Fruit fly (Drosophila melanogaster) whole organism, embryonic: ENCODE data around the gene Rpt5.

Experiments
- Atf-2 ChIP-seq: fragments of 200-800 bp; sonication (Bioruptor generic); optimal IDR thresholded peaks from 2 replicates; lab custom pipeline; 2016; ENCODE audit warnings: missing biosample characterization, missing genetic modification characterization
- Atf6 ChIP-seq: fragments of 200-800 bp; sonication (Bioruptor generic); IDR thresholded peaks from 2 replicates; pipeline ENCODE4 v1.3.6; 2022; ENCODE audit warnings: missing biosample characterization, missing genetic modification characterization
- B-H1 ChIP-seq: fragments of 200-800 bp; sonication (Bioruptor generic); IDR thresholded peaks from 3 replicates; pipeline ENCODE4 v1.3.6; 2022; ENCODE audit warnings: missing biosample characterization, missing genetic modification characterization
- Bgb ChIP-seq: fragments of 200-800 bp; sonication (Bioruptor generic); IDR thresholded peaks from 2 replicates; pipeline ENCODE4 v1.3.6; 2022; ENCODE audit warnings: missing biosample characterization, missing genetic modification characterization; ENCODE audit not compliant: partially characterized antibody
- BtbVII ChIP-seq: fragments of 200-800 bp; sonication (Bioruptor generic); optimal IDR thresholded peaks from 3 replicates; lab custom pipeline; 2017; ENCODE audit warnings: missing biosample characterization, mild to moderate bottlenecking, missing genetic modification characterization
- CG10543 ChIP-seq: fragments of 200-800 bp; sonication (Bioruptor generic); optimal IDR thresholded peaks from 3 replicates; lab custom pipeline; 2017; ENCODE audit warnings: missing biosample characterization, mild to moderate bottlenecking, missing genetic modification characterization, moderate library complexity
- CG10565 ChIP-seq: fragments of 200-800 bp; sonication (Bioruptor generic); optimal IDR thresholded peaks from 3 replicates; lab custom pipeline; 2016; ENCODE audit warnings: missing biosample characterization, mild to moderate bottlenecking, missing genetic modification characterization
- CG12071 ChIP-seq: fragments of 200-800 bp; sonication (Bioruptor generic); optimal IDR thresholded peaks from 3 replicates; lab custom pipeline; 2018; ENCODE audit warnings: missing biosample characterization, mild to moderate bottlenecking, missing genetic modification characterization
- CG15479 ChIP-seq: fragments of 200-800 bp; sonication (Bioruptor generic); optimal IDR thresholded peaks from 3 replicates; lab custom pipeline; 2019; ENCODE audit warnings: missing biosample characterization, mild to moderate bottlenecking, missing genetic modification characterization, moderate library complexity
- CG16863 ChIP-seq: fragments of 200-800 bp; sonication (Bioruptor generic); optimal IDR thresholded peaks from 3 replicates; lab custom pipeline; 2016; ENCODE audit warnings: missing biosample characterization, missing genetic modification characterization
- CG18262 ChIP-seq: fragments of 200-800 bp; optimal IDR thresholded peaks from 3 replicates; lab custom pipeline; 2019; ENCODE audit warnings: missing biosample characterization, mild to moderate bottlenecking, missing genetic modification characterization, moderate library complexity
- CG18764 ChIP-seq: fragments of 200-800 bp; sonication (Bioruptor generic); optimal IDR thresholded peaks from 3 replicates; lab custom pipeline; 2016; ENCODE audit warnings: missing biosample characterization, missing genetic modification characterization
- CG33213 ChIP-seq: fragments of 200-800 bp; sonication (Bioruptor generic); optimal IDR thresholded peaks from 3 replicates; lab custom pipeline; 2016; ENCODE audit warnings: missing biosample characterization, missing genetic modification characterization
- CG34376 ChIP-seq: fragments of 200-800 bp; sonication (Bioruptor generic); optimal IDR thresholded peaks from 2 replicates; lab custom pipeline; 2018; ENCODE audit warnings: missing biosample characterization, mild to moderate bottlenecking, missing genetic modification characterization
- CG34422 ChIP-seq: fragments of 200-800 bp; sonication (Bioruptor generic); IDR thresholded peaks from 3 replicates; pipeline ENCODE4 v1.3.6; 2022; ENCODE audit warnings: missing biosample characterization, missing genetic modification characterization
- CG4282 ChIP-seq: fragments of 200-800 bp; sonication (Bioruptor generic); optimal IDR thresholded peaks from 2 replicates; lab custom pipeline; 2016; ENCODE audit warnings: missing biosample characterization, missing genetic modification characterization
- CG4360 ChIP-seq: fragments of 200-800 bp; sonication (Bioruptor generic); IDR thresholded peaks from 2 replicates; pipeline ENCODE4 v1.3.6; 2022; ENCODE audit warnings: missing biosample characterization, missing genetic modification characterization
- CG6813 ChIP-seq: fragments of 200-800 bp; sonication (Bioruptor generic); optimal IDR thresholded peaks from 2 replicates; lab custom pipeline; 2017; ENCODE audit warnings: missing biosample characterization, missing genetic modification characterization, mild to moderate bottlenecking, moderate library complexity, missing genetic modification reagents
- CG8089 ChIP-seq: fragments of 200-800 bp; sonication (Bioruptor generic); optimal IDR thresholded peaks from 3 replicates; lab custom pipeline; 2016; ENCODE audit warnings: missing biosample characterization, missing genetic modification characterization
- CG8388 ChIP-seq: fragments of 200-800 bp; sonication (Bioruptor generic); optimal IDR thresholded peaks from 2 replicates; lab custom pipeline; 2019; ENCODE audit warnings: missing biosample characterization, mild to moderate bottlenecking, missing genetic modification characterization, moderate library complexity
- CrebB ChIP-seq: fragments of 200-800 bp; sonication (Bioruptor generic); optimal IDR thresholded peaks from 3 replicates; lab custom pipeline; 2018; ENCODE audit warnings: missing biosample characterization, mild to moderate bottlenecking, missing genetic modification characterization
- Dad ChIP-seq: fragments of 200-800 bp; sonication (Bioruptor generic); optimal IDR thresholded peaks from 3 replicates; lab custom pipeline; 2016; ENCODE audit warnings: missing biosample characterization, missing genetic modification characterization
- Deaf1 ChIP-seq: fragments of 200-800 bp; optimal IDR thresholded peaks from 3 replicates; lab custom pipeline; 2019; ENCODE audit warnings: missing biosample characterization, mild to moderate bottlenecking, missing genetic modification characterization, moderate library complexity
- Ets65A ChIP-seq: fragments of 200-800 bp; sonication (Bioruptor generic); peaks from one replicate; lab custom pipeline; 2016; ENCODE audit warnings: missing biosample characterization, missing genetic modification characterization
- GATAe ChIP-seq: fragments of 200-800 bp; sonication (Bioruptor generic); conservative IDR thresholded peaks from 2 replicates; pipeline ENCODE4 v1.3.6; 2022; ENCODE audit warnings: missing biosample characterization, missing genetic modification characterization
- HmgD ChIP-seq: fragments of 200-800 bp; sonication (Bioruptor generic); optimal IDR thresholded peaks from 3 replicates; lab custom pipeline; 2016; ENCODE audit warnings: missing biosample characterization, missing genetic modification characterization
- Hmr ChIP-seq: fragments of 200-800 bp; sonication (Bioruptor generic); optimal IDR thresholded peaks from 3 replicates; lab custom pipeline; 2017; ENCODE audit warnings: mild to moderate bottlenecking, missing biosample characterization, missing genetic modification reagents, missing genetic modification characterization
- Med ChIP-seq: fragments of 200-800 bp; sonication (Bioruptor generic); peaks from one replicate; lab custom pipeline; 2016; ENCODE audit warnings: missing biosample characterization, missing genetic modification characterization, mild to moderate bottlenecking, inconsistent platforms, moderate library complexity
- Ssrp ChIP-seq: fragments of 200-800 bp; sonication (Bioruptor generic); optimal IDR thresholded peaks from 2 replicates; lab custom pipeline; 2018; ENCODE audit warnings: missing biosample characterization, mild to moderate bottlenecking, missing genetic modification characterization, moderate library complexity
- Vsx1 ChIP-seq: fragments of 200-800 bp; sonication (Bioruptor generic); optimal IDR thresholded peaks from 2 replicates; lab custom pipeline; 2017; ENCODE audit warnings: missing biosample characterization, mild to moderate bottlenecking, missing genetic modification characterization, missing genetic modification reagents
- ac ChIP-seq: fragments of 200-800 bp; sonication (Bioruptor generic); optimal IDR thresholded peaks from 3 replicates; lab custom pipeline; 2017; ENCODE audit warnings: missing biosample characterization, mild to moderate bottlenecking, missing genetic modification characterization
- al ChIP-seq: fragments of 200-800 bp; sonication (Bioruptor generic); IDR thresholded peaks from 2 replicates; pipeline ENCODE4 v1.3.6; 2022; ENCODE audit warnings: missing biosample characterization, missing genetic modification characterization
- amos ChIP-seq: fragments of 200-800 bp; sonication (Bioruptor generic); IDR thresholded peaks from 2 replicates; pipeline ENCODE4 v1.3.6; 2022; ENCODE audit warnings: missing biosample characterization, missing genetic modification characterization; ENCODE audit not compliant: partially characterized antibody
- bcd ChIP-seq: fragments of 200-800 bp; sonication (Bioruptor generic); optimal IDR thresholded peaks from 2 replicates; lab custom pipeline; 2017; ENCODE audit warnings: missing biosample characterization, mild to moderate bottlenecking, missing genetic modification characterization
- bsh ChIP-seq, 2 experiments: fragments of 200-800 bp; sonication (Bioruptor generic); optimal IDR thresholded peaks; 2 replicates each; lab custom pipeline; 2017 to 2018; ENCODE audit warnings: mild to moderate bottlenecking in 2 of 2, missing biosample characterization in 2 of 2, missing genetic modification characterization in 2 of 2, moderate library complexity in 1 of 2
- dpn ChIP-seq, 2 experiments: fragments of 200-800 bp; sonication (Bioruptor generic); optimal IDR thresholded peaks; 3 replicates each; lab custom pipeline; 2016; ENCODE audit warnings: missing biosample characterization in 2 of 2, missing genetic modification characterization in 2 of 2
- exex ChIP-seq: fragments of 200-800 bp; sonication (Bioruptor generic); optimal IDR thresholded peaks from 4 replicates; lab custom pipeline; 2018; ENCODE audit warnings: missing biosample characterization, mild to moderate bottlenecking, missing genetic modification characterization, moderate library complexity
- fu2 ChIP-seq: fragments of 200-800 bp; sonication (Bioruptor generic); optimal IDR thresholded peaks from 2 replicates; lab custom pipeline; 2016; ENCODE audit warnings: missing biosample characterization, missing genetic modification characterization
- grn ChIP-seq: fragments of 200-800 bp; sonication (Bioruptor generic); optimal IDR thresholded peaks from 3 replicates; lab custom pipeline; 2017; ENCODE audit warnings: missing biosample characterization, missing genetic modification characterization
- gro ChIP-seq: fragments of 200-800 bp; sonication (Bioruptor generic); optimal IDR thresholded peaks from 2 replicates; lab custom pipeline; 2016; ENCODE audit warnings: missing biosample characterization, missing genetic modification characterization
- gsb ChIP-seq: fragments of 200-800 bp; sonication (Bioruptor generic); IDR thresholded peaks from 2 replicates; pipeline ENCODE4 v1.3.6; 2022; ENCODE audit warnings: missing biosample characterization, missing genetic modification characterization
- ken ChIP-seq: fragments of 200-800 bp; sonication (Bioruptor generic); IDR thresholded peaks from 3 replicates; pipeline ENCODE4 v1.3.6; 2022; ENCODE audit warnings: missing biosample characterization, missing genetic modification characterization
- kni ChIP-seq: fragments of 200-800 bp; sonication (Bioruptor generic); optimal IDR thresholded peaks from 3 replicates; lab custom pipeline; 2017; ENCODE audit warnings: mild to moderate bottlenecking, missing biosample characterization, missing genetic modification reagents, missing genetic modification characterization
- rib ChIP-seq: fragments of 200-800 bp; sonication (Bioruptor generic); IDR thresholded peaks from 2 replicates; pipeline ENCODE4 v1.3.6; 2022; ENCODE audit warnings: missing biosample characterization, missing genetic modification characterization
- sd ChIP-seq: fragments of 200-800 bp; sonication (Bioruptor generic); optimal IDR thresholded peaks from 3 replicates; lab custom pipeline; 2018; ENCODE audit warnings: missing biosample characterization, mild to moderate bottlenecking, missing genetic modification characterization, moderate library complexity
- sens ChIP-seq: fragments of 200-800 bp; sonication (Bioruptor generic); peaks from one replicate; lab custom pipeline; 2016; ENCODE audit warnings: missing biosample characterization, missing genetic modification characterization
- stwl ChIP-seq: fragments of 200-800 bp; sonication (Bioruptor generic); optimal IDR thresholded peaks from 3 replicates; lab custom pipeline; 2018; ENCODE audit warnings: missing biosample characterization, mild to moderate bottlenecking, missing genetic modification characterization, moderate library complexity
- sug ChIP-seq: fragments of 200-800 bp; optimal IDR thresholded peaks from 2 replicates; lab custom pipeline; 2019; ENCODE audit warnings: missing biosample characterization, mild to moderate bottlenecking, missing genetic modification characterization, moderate library complexity

Gene Rpt5

DNA sequence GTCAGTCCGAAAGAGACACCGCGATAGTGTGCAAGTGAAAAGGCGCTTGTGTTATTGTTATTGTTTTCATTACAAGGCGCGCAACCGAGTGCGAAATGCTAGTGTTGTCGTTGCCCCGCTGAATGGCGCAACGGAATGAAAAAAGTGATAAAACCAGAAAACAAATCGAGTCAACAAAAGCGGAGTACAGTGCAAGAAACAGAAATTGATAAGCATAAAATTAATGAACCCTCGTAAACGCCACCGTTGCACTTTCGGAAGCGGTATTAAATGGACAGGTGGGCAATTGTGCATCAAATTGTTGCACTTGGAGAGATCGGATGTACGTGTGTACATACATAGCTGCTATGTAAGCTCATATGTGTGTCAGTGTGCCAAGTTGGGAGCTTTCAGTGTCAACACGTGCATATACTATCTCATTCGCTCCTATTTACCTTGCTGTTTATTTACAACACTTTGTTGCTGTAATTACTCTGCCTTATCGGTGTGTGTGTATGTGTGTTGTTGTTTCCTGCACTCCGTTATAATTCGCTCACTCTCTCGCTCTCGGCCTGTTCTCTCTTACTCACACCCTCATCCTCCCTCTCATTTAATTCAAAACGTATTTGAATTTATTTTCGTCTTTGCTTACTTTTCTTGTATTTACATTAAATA, 29.2 kb upstream of the Rpt5 start (continued):
- TF ChIP-seq Bgb (GFP tag; lab: Robert Waterston, UW): peak; percentile 49; the same call in 1 of the 2 replicates
- TF ChIP-seq Ets65A (GFP tag; lab: Kevin White, UChicago): no peak
- TF ChIP-seq ken (GFP tag; lab: Robert Waterston, UW): 0 out of 3 replicates have a peak, but pooled peaks have one; percentile 12
- no peak for TF ChIP-seq ac
- peak; percentile 93 for TF ChIP-seq sens (GFP tag; lab: Kevin White, UChicago)
- TF ChIP-seq al (GFP tag; lab: Robert Waterston, UW): no peak
- no peak for TF ChIP-seq B-H1 (GFP tag; lab: Robert Waterston, UW)
- TF ChIP-seq bcd (GFP tag; lab: Kevin White, UChicago): peak; percentile 61
- TF ChIP-seq CG4360: peak; percentile 69
- TF ChIP-seq kni (GFP tag; lab: Kevin White, UChicago): peak; percentile 70
- TF ChIP-seq HmgD (GFP tag; lab: Kevin White, UChicago): no peak
- TF ChIP-seq Atf-2: no peak
- TF ChIP-seq, all 482 proteins: peak for 211

- 0 out of 2 replicates have a peak, but pooled peaks have one; percentile 31 for TF ChIP-seq Atf6 (GFP tag; lab: Robert Waterston, UW)
- TF ChIP-seq Hmr (GFP tag; lab: Kevin White, UChicago): peak; percentile 23
- TF ChIP-seq CG10543 (GFP tag; lab: Kevin White, UChicago): peak; percentile 43
- TF ChIP-seq Med (GFP tag; lab: Kevin White, UChicago): peak; percentile 28
- peak; percentile 73 for TF ChIP-seq grn (GFP tag; lab: Kevin White, UChicago)
- TF ChIP-seq bsh (GFP tag; optimal IDR thresholded peaks at IDR 0.05; lab: Kevin White, UChicago): no peak
- TF ChIP-seq CG34422 (GFP tag; lab: Robert Waterston, UW): no peak
- TF ChIP-seq Vsx1: peak; percentile 30
- no peak for TF ChIP-seq CG10565 (GFP tag; lab: Kevin White, UChicago)
- no peak for TF ChIP-seq CG4282 (GFP tag; lab: Kevin White, UChicago)
- TF ChIP-seq Dad (GFP tag; lab: Kevin White, UChicago): no peak
- peak; percentile 85 for TF ChIP-seq CG34376 (GFP tag; lab: Kevin White, UChicago)
- peak; percentile 29 for TF ChIP-seq gro (GFP tag; lab: Kevin White, UChicago)
- TF ChIP-seq CG33213 (GFP tag; lab: Kevin White, UChicago): no peak
- no peak for TF ChIP-seq dpn (GFP tag; optimal IDR thresholded peaks at IDR 0.05; lab: Kevin White, UChicago)
- TF ChIP-seq BtbVII (GFP tag; lab: Kevin White, UChicago): no peak
- no peak for TF ChIP-seq Deaf1
- TF ChIP-seq CG16863 (GFP tag; lab: Kevin White, UChicago): no peak
- TF ChIP-seq CG8089 (GFP tag; lab: Kevin White, UChicago): no peak
- TF ChIP-seq sd (tag; lab: Kevin White, UChicago): peak; percentile 74
- TF ChIP-seq fu2 (GFP tag; lab: Kevin White, UChicago): no peak
- TF ChIP-seq CG8388 (GFP tag; lab: Kevin White, UChicago): no peak
- peak; percentile 97 for TF ChIP-seq sug (tag; lab: Kevin White, UChicago)
- TF ChIP-seq CG6813 (GFP tag; lab: Kevin White, UChicago): peak; percentile 8
- peak; percentile 70; the same call in 1 of the 2 replicates for TF ChIP-seq rib (GFP tag; lab: Robert Waterston, UW)
- TF ChIP-seq CG18262 (tag; lab: Kevin White, UChicago): no peak
- TF ChIP-seq Ssrp (tag; lab: Kevin White, UChicago): no peak
- peak; percentile 87 for TF ChIP-seq GATAe
- no peak for TF ChIP-seq gsb
- TF ChIP-seq amos (GFP tag; lab: Robert Waterston, UW): no peak; the same call in 1 of the 2 replicates
- no peak for TF ChIP-seq stwl (tag; lab: Kevin White, UChicago)
- peak; percentile 99 for TF ChIP-seq exex
- TF ChIP-seq CrebB (tag; lab: Kevin White, UChicago): no peak
- TF ChIP-seq CG12071: no peak
- no peak for TF ChIP-seq CG18764 (GFP tag; lab: Kevin White, UChicago)
- TF ChIP-seq CG15479 (GFP tag; lab: Kevin White, UChicago): peak; percentile 28
Observed at dm6 chr3R:23724843-23725506, 27.7 kb upstream of the Rpt5 start.
